Fruit fly (Drosophila melanogaster) whole organism, wandering third instar larva: ENCODE data around the gene pths.

Experiments
- Abd-B ChIP-seq: fragments of >200 bp; optimal IDR thresholded peaks from 2 replicates; lab custom pipeline; 2017; ENCODE audit warnings: missing biosample characterization, missing genetic modification characterization
- CG32264 ChIP-seq: fragments of 200-800 bp; sonication (Bioruptor generic); optimal IDR thresholded peaks from 2 replicates; lab custom pipeline; 2016; ENCODE audit warnings: missing biosample characterization, missing genetic modification characterization
- CG9705 ChIP-seq: fragments of 200-800 bp; sonication (Bioruptor generic); optimal IDR thresholded peaks from 2 replicates; lab custom pipeline; 2018; ENCODE audit warnings: missing biosample characterization, mild to moderate bottlenecking, missing genetic modification characterization
- CrebA ChIP-seq: fragments of 200-800 bp; sonication (Bioruptor generic); optimal IDR thresholded peaks from 2 replicates; lab custom pipeline; 2016; ENCODE audit warnings: missing biosample characterization, mild to moderate bottlenecking, missing genetic modification characterization, borderline replicate concordance
- Dfd ChIP-seq: fragments of >200 bp; optimal IDR thresholded peaks from 2 replicates; lab custom pipeline; 2017; ENCODE audit warnings: missing biosample characterization, missing genetic modification characterization
- Dif ChIP-seq: fragments of 200-275, 200-300 bp; sonication (Bioruptor generic); optimal IDR thresholded peaks from 2 replicates; lab custom pipeline; 2018; ENCODE audit warnings: missing biosample characterization, missing genetic modification characterization; ENCODE audit not compliant: partially characterized antibody
- GATAd ChIP-seq: sonication (Bioruptor generic); optimal IDR thresholded peaks from 2 replicates; lab custom pipeline; 2016; ENCODE audit warnings: missing biosample characterization, missing genetic modification characterization
- HLH106 ChIP-seq: fragments of 200-800 bp; optimal IDR thresholded peaks from 3 replicates; lab custom pipeline; 2019; ENCODE audit warnings: missing biosample characterization, mild to moderate bottlenecking, missing genetic modification characterization, moderate library complexity
- Hnf4 ChIP-seq: fragments of 200-800 bp; sonication (Bioruptor generic); optimal IDR thresholded peaks from 2 replicates; lab custom pipeline; 2016; ENCODE audit warnings: missing biosample characterization, mild to moderate bottlenecking, missing genetic modification characterization
- Hr78 ChIP-seq: fragments of >200 bp; optimal IDR thresholded peaks from 2 replicates; lab custom pipeline; 2017; ENCODE audit warnings: missing biosample characterization, missing genetic modification characterization
- Hr83 ChIP-seq: fragments of 200-300 bp; sonication (Bioruptor generic); optimal IDR thresholded peaks from 2 replicates; lab custom pipeline; 2016; ENCODE audit warnings: missing biosample characterization, mild to moderate bottlenecking, missing genetic modification characterization, moderate library complexity; ENCODE audit not compliant: poor library complexity, severe bottlenecking
- Jra ChIP-seq: sonication (Bioruptor generic); optimal IDR thresholded peaks from 2 replicates; lab custom pipeline; 2016; ENCODE audit warnings: missing biosample characterization, missing genetic modification characterization
- Mio ChIP-seq: sonication (Bioruptor generic); optimal IDR thresholded peaks from 2 replicates; lab custom pipeline; 2016; ENCODE audit warnings: missing biosample characterization, missing genetic modification characterization
- Myc ChIP-seq: fragments of >200 bp; optimal IDR thresholded peaks from 2 replicates; lab custom pipeline; 2017
- N ChIP-seq: fragments of >200 bp; optimal IDR thresholded peaks from 2 replicates; lab custom pipeline; 2018; ENCODE audit warnings: missing biosample characterization, missing external identifiers, missing genetic modification characterization
- OdsH ChIP-seq: fragments of 200-800 bp; sonication (Bioruptor generic); optimal IDR thresholded peaks from 2 replicates; lab custom pipeline; 2016; ENCODE audit warnings: missing biosample characterization, mild to moderate bottlenecking, missing genetic modification characterization
- Rel ChIP-seq, 2 experiments: fragments of 200-800 bp; sonication (Bioruptor generic) in 1 of 2; optimal IDR thresholded peaks; 2 replicates in 1 of 2; 3 replicates in 1 of 2; lab custom pipeline; 2016 to 2019; ENCODE audit warnings: mild to moderate bottlenecking in 2 of 2, missing biosample characterization in 2 of 2, missing genetic modification characterization in 2 of 2, moderate library complexity in 1 of 2
- Sp1 ChIP-seq: fragments of 200-800 bp; sonication (Bioruptor generic); optimal IDR thresholded peaks from 3 replicates; lab custom pipeline; 2019; ENCODE audit warnings: missing biosample characterization, mild to moderate bottlenecking, missing genetic modification characterization, moderate library complexity
- Vsx2 ChIP-seq: fragments of 200-300, 225-300 bp; sonication (Bioruptor generic); optimal IDR thresholded peaks from 2 replicates; lab custom pipeline; 2018; ENCODE audit warnings: missing biosample characterization, missing genetic modification characterization; ENCODE audit not compliant: partially characterized antibody
- br ChIP-seq: fragments of 200-800 bp; sonication (Bioruptor generic); optimal IDR thresholded peaks from 2 replicates; lab custom pipeline; 2016; ENCODE audit warnings: missing biosample characterization, missing genetic modification characterization
- brk ChIP-seq: fragments of 200-800 bp; sonication (Bioruptor generic); optimal IDR thresholded peaks from 2 replicates; lab custom pipeline; 2016; ENCODE audit warnings: missing biosample characterization, mild to moderate bottlenecking, missing genetic modification characterization
- dl ChIP-seq, 2 experiments: fragments of 175-275, 200-275 bp in 1 of 2; fragments of 200-275 bp in 1 of 2; sonication (Bioruptor generic); optimal IDR thresholded peaks; lab custom pipeline; 2018; ENCODE audit warnings: mild to moderate bottlenecking in 2 of 2, missing biosample characterization in 2 of 2, missing genetic modification characterization in 2 of 2, moderate library complexity in 2 of 2; ENCODE audit not compliant: partially characterized antibody in 2 of 2, insufficient read depth in 1 of 2
- dmrt93B ChIP-seq: fragments of 200-800 bp; sonication (Bioruptor generic); optimal IDR thresholded peaks from 2 replicates; lab custom pipeline; 2018; ENCODE audit warnings: missing biosample characterization, mild to moderate bottlenecking, missing genetic modification characterization
- dsf ChIP-seq: sonication (Bioruptor generic); optimal IDR thresholded peaks from 2 replicates; lab custom pipeline; 2016; ENCODE audit warnings: missing biosample characterization, missing genetic modification characterization, borderline replicate concordance
- ey ChIP-seq: fragments of 200-800 bp; sonication (Bioruptor generic); optimal IDR thresholded peaks from 2 replicates; lab custom pipeline; 2016; ENCODE audit warnings: missing biosample characterization, missing genetic modification characterization
- foxo ChIP-seq, 2 experiments: fragments of 200-800 bp; sonication (Bioruptor generic); optimal IDR thresholded peaks; 2 replicates in 1 of 2; 3 replicates in 1 of 2; lab custom pipeline; 2016 to 2017; ENCODE audit warnings: missing biosample characterization in 2 of 2, missing genetic modification characterization in 2 of 2
- fru ChIP-seq: fragments of 200-800 bp; sonication (Bioruptor generic); optimal IDR thresholded peaks from 3 replicates; lab custom pipeline; 2016; ENCODE audit warnings: missing biosample characterization, mild to moderate bottlenecking, missing genetic modification characterization
- h ChIP-seq: fragments of 200-800 bp; sonication (Bioruptor generic); optimal IDR thresholded peaks from 3 replicates; lab custom pipeline; 2016; ENCODE audit warnings: missing biosample characterization, mild to moderate bottlenecking, missing genetic modification characterization
- jim ChIP-seq: fragments of 175-275, 200-325 bp; sonication (Bioruptor generic); optimal IDR thresholded peaks from 2 replicates; lab custom pipeline; 2016; ENCODE audit warnings: missing biosample characterization, mild to moderate bottlenecking, missing genetic modification characterization
- lola ChIP-seq: fragments of >200 bp; optimal IDR thresholded peaks from 2 replicates; lab custom pipeline; 2017; ENCODE audit warnings: missing biosample characterization, missing genetic modification characterization
- pan ChIP-seq: fragments of >200 bp; optimal IDR thresholded peaks from 2 replicates; lab custom pipeline; 2017
- psq ChIP-seq: fragments of 200-800 bp; sonication (Bioruptor generic); optimal IDR thresholded peaks from 3 replicates; lab custom pipeline; 2017; ENCODE audit warnings: missing biosample characterization, mild to moderate bottlenecking, missing genetic modification characterization, moderate library complexity
- rgr ChIP-seq: fragments of 200-800 bp; sonication (Bioruptor generic); optimal IDR thresholded peaks from 3 replicates; lab custom pipeline; 2016; ENCODE audit warnings: missing biosample characterization, mild to moderate bottlenecking, missing genetic modification characterization
- sage ChIP-seq: fragments of 200-800 bp; sonication (Bioruptor generic); optimal IDR thresholded peaks from 2 replicates; lab custom pipeline; 2016; ENCODE audit warnings: missing biosample characterization, mild to moderate bottlenecking, missing genetic modification characterization
- sv ChIP-seq: fragments of 200-800 bp; sonication (Bioruptor generic); optimal IDR thresholded peaks from 3 replicates; lab custom pipeline; 2016; ENCODE audit warnings: missing biosample characterization, missing genetic modification characterization
- tai ChIP-seq: sonication (Bioruptor generic); optimal IDR thresholded peaks from 2 replicates; lab custom pipeline; 2016; ENCODE audit warnings: missing biosample characterization, missing genetic modification characterization
- usp ChIP-seq: fragments of >200 bp; optimal IDR thresholded peaks from 2 replicates; lab custom pipeline; 2017; ENCODE audit warnings: missing biosample characterization, missing genetic modification characterization
- woc ChIP-seq: sonication (Bioruptor generic); optimal IDR thresholded peaks from 2 replicates; lab custom pipeline; 2016; ENCODE audit warnings: missing biosample characterization, mild to moderate bottlenecking, missing genetic modification characterization

pths gene

DNA sequence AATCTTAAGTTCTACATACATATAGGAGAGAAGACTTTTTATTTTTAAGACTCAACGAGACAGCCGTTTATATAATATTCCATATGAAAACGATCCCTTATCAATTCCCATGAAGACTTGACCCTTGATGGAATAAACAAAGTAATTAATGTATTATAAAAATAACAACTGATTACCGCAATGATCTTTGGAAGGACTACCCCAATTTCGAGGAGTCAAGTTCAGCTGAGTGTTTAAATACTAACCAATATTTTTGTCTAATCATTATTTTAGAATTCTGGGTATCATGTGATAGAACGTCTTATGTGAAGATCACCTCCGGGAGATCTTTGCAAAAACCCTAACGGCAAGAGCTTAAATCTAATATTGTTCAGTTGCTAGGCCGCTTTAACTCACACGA is 45.2 kb upstream of the pths start:
- TF ChIP-seq brk (GFP tag; lab: Kevin White, UChicago) (no peak), OdsH (GFP tag; lab: Kevin White, UChicago) (no peak), dmrt93B (GFP tag; lab: Kevin White, UChicago) (no peak), foxo (GFP tag; optimal IDR thresholded peaks at IDR 0.05; lab: Kevin White, UChicago) (no peak), CG9705 (no peak), Dif (GFP tag; lab: Kevin White, UChicago) (no peak), GATAd (GFP tag; lab: Kevin White, UChicago) (no peak), woc (GFP tag; lab: Kevin White, UChicago) (no peak), CrebA (GFP tag; lab: Kevin White, UChicago) (no peak), HLH106 (tag; lab: Kevin White, UChicago) (no peak), sage (GFP tag; lab: Kevin White, UChicago) (no peak), psq (GFP tag; lab: Kevin White, UChicago) (no peak), jim (no peak), fru (no peak), Rel (GFP tag; optimal IDR thresholded peaks at IDR 0.05; lab: Kevin White, UChicago) (no peak), Rel (tag; optimal IDR thresholded peaks at IDR 0.05; lab: Kevin White, UChicago) (no peak)
- TF ChIP-seq, all 38 proteins: peak for 0

DNA sequence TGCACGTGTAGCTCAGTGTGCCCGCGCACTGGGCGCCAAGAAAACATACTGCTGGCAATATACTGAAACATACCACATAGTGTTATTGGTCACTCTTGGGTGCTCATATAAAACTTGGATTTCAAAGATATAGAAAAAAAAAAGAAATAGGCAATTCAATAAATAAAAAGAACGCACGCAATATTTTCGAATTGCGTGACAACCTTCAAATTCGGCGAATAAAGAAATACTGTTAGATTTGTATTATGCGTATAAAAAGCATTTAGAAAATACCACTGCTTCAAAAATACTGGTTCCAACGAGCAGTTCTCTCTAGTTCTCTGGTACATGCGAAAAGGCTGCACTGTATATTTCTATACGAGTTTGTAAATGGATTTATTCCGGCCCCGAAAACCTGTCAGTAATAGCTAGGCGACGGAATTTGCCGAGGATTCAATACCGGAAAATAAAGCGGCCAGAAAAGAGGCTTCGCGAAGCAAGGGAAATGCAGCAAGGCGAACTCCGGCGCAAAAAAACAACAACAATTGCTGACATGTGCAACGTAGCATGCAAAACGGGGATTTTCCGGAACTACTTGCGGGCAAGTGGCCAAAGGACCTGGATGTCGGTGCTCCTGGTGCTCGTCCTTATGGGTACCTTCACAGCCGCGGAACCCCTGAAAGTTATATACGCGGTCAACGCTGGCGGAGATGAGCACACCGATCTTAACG is 40.5 kb upstream of the pths start, which contains the start of gene CG9257:
TSS of gene CG9257 (plus strand) at position 345 of the 710 bp plus-strand sequence.
- TF ChIP-seq Mio (GFP tag; lab: Kevin White, UChicago) (no peak), Dfd (no peak), N (GFP tag; lab: Kevin White, UChicago) (no peak), GATAd (GFP tag; lab: Kevin White, UChicago) (no peak), jim (no peak), dl (GFP tag; optimal IDR thresholded peaks at IDR 0.05; lab: Kevin White, UChicago; ENCODE audit: insufficient read depth in 1 of 2, partially characterized antibody in 2 of 2) (no peak), CrebA (GFP tag; lab: Kevin White, UChicago) (no peak), Rel (GFP tag; optimal IDR thresholded peaks at IDR 0.05; lab: Kevin White, UChicago) (no peak), Rel (tag; optimal IDR thresholded peaks at IDR 0.05; lab: Kevin White, UChicago) (peak; percentile 81), Abd-B (GFP tag; lab: Kevin White, UChicago) (no peak), Sp1 (no peak), OdsH (GFP tag; lab: Kevin White, UChicago) (peak; percentile 6), brk (GFP tag; lab: Kevin White, UChicago) (peak; percentile 27), sage (GFP tag; lab: Kevin White, UChicago) (no peak), psq (GFP tag; lab: Kevin White, UChicago) (no peak), sv (GFP tag; lab: Kevin White, UChicago) (no peak), woc (GFP tag; lab: Kevin White, UChicago) (peak; percentile 40), tai (peak; percentile 57), foxo (GFP tag; optimal IDR thresholded peaks at IDR 0.05; lab: Kevin White, UChicago) (peak in 1 of 2 experiments; percentile 38), dsf (no peak), Hr78 (GFP tag; lab: Kevin White, UChicago) (no peak), fru (no peak), Jra (no peak), lola (GFP tag; lab: Kevin White, UChicago) (no peak), dmrt93B (GFP tag; lab: Kevin White, UChicago) (no peak), HLH106 (tag; lab: Kevin White, UChicago) (no peak), CG32264 (GFP tag; lab: Kevin White, UChicago) (no peak), br (GFP tag; lab: Kevin White, UChicago) (no peak), Myc (peak; percentile 21), CG9705 (no peak), Hnf4 (GFP tag; lab: Kevin White, UChicago) (peak; percentile 24), h (no peak), Dif (GFP tag; lab: Kevin White, UChicago) (no peak), Hr83 (GFP tag; lab: Kevin White, UChicago) (no peak), ey (GFP tag; lab: Kevin White, UChicago) (peak; percentile 13), rgr (GFP tag; lab: Kevin White, UChicago) (no peak), usp (GFP tag; lab: Kevin White, UChicago) (no peak), Vsx2 (GFP tag; lab: Kevin White, UChicago) (no peak), pan (no peak)
- TF ChIP-seq, all 38 proteins: peak for 9
